Worm (Caenorhabditis elegans) whole organism, L1 larva: ENCODE results near the gene Y71H2B.5.

Experiments
- C16A3.4 ChIP-seq: fragments of 150-350 bp; optimal IDR thresholded peaks from 2 replicates; lab custom pipeline; 2014; ENCODE audit warnings: missing biosample characterization, missing genetic modification characterization
- F16B12.6 ChIP-seq: fragments of 150-350 bp; optimal IDR thresholded peaks from 2 replicates; lab custom pipeline; 2014; ENCODE audit warnings: missing biosample characterization, missing genetic modification characterization
- aha-1 ChIP-seq: fragments of 150-350 bp; optimal IDR thresholded peaks from 2 replicates; lab custom pipeline; 2014; ENCODE audit warnings: missing biosample characterization, missing genetic modification characterization
- aly-2 ChIP-seq: fragments of 150-350 bp; optimal IDR thresholded peaks from 2 replicates; lab custom pipeline; 2014; ENCODE audit warnings: missing biosample characterization, missing genetic modification characterization
- blmp-1 ChIP-seq: fragments of 150-350 bp; optimal IDR thresholded peaks from 2 replicates; lab custom pipeline; 2014; ENCODE audit warnings: missing biosample characterization, missing genetic modification characterization
- ceh-8 ChIP-seq: fragments of 200-800 bp; sonication (Bioruptor generic); optimal IDR thresholded peaks from 2 replicates; lab custom pipeline; 2018; ENCODE audit warnings: mild to moderate bottlenecking, missing genetic modification characterization, moderate library complexity, missing compliant biosample characterization
- ceh-82 ChIP-seq, 3 experiments: fragments of 150-350 bp in 1 of 3; sonication (generic microtip) in 2 of 3; optimal IDR thresholded peaks; 2 replicates each; lab custom pipeline; 2014 to 2017; ENCODE audit warnings: missing biosample characterization in 3 of 3, missing genetic modification characterization in 3 of 3
- ceh-90 ChIP-seq: sonication (generic microtip); optimal IDR thresholded peaks from 2 replicates; lab custom pipeline; 2016; ENCODE audit warnings: missing genetic modification characterization, missing compliant biosample characterization
- dsc-1 ChIP-seq: sonication (generic microtip); optimal IDR thresholded peaks from 2 replicates; lab custom pipeline; 2016; ENCODE audit warnings: mild to moderate bottlenecking, missing genetic modification characterization, missing compliant biosample characterization
- efl-1 ChIP-seq, 4 experiments: fragments of 150-350 bp; optimal IDR thresholded peaks in 3 of 4; peaks in 1 of 4; 1 replicate in 1 of 4; 2 replicates in 3 of 4; lab custom pipeline; 2014; ENCODE audit warnings: missing biosample characterization in 2 of 4, missing genetic modification characterization in 2 of 4, missing genetic modification reagents in 2 of 4
- egl-13 ChIP-seq: sonication (generic microtip); optimal IDR thresholded peaks from 2 replicates; lab custom pipeline; 2016; ENCODE audit warnings: missing genotype, missing genetic modification reagents, missing genetic modification characterization, missing compliant biosample characterization
- egl-27 ChIP-seq, 2 experiments: fragments of 150-350 bp in 1 of 2; sonication (generic microtip); optimal IDR thresholded peaks; 3 replicates each; lab custom pipeline; 2017 to 2018; ENCODE audit warnings: missing biosample characterization in 2 of 2, missing genetic modification characterization in 2 of 2, missing genetic modification reagents in 2 of 2
- elt-3 ChIP-seq, 6 experiments: fragments of 150-350 bp in 1 of 6; sonication (generic microtip); optimal IDR thresholded peaks; 2 replicates each; lab custom pipeline; 2017 to 2018; ENCODE audit warnings: missing biosample characterization in 6 of 6, missing genetic modification characterization in 6 of 6, inconsistent platforms in 1 of 6
- fkh-10 ChIP-seq: sonication (generic microtip); optimal IDR thresholded peaks from 2 replicates; lab custom pipeline; 2017; ENCODE audit warnings: missing biosample characterization, missing genetic modification reagents, missing genetic modification characterization
- hlh-17 ChIP-seq: fragments of 200-800 bp; sonication (Bioruptor generic); optimal IDR thresholded peaks from 2 replicates; lab custom pipeline; 2018; ENCODE audit warnings: missing genetic modification characterization, mild to moderate bottlenecking, missing compliant biosample characterization, moderate library complexity, borderline replicate concordance
- hlh-4 ChIP-seq: sonication (generic microtip); optimal IDR thresholded peaks from 2 replicates; lab custom pipeline; 2016; ENCODE audit warnings: mild to moderate bottlenecking, missing genetic modification characterization, missing compliant biosample characterization
- irx-1 ChIP-seq: sonication (generic microtip); optimal IDR thresholded peaks from 2 replicates; lab custom pipeline; 2016; ENCODE audit warnings: missing genetic modification characterization, missing compliant biosample characterization
- isw-1 ChIP-seq: fragments of 200-800 bp; sonication (Bioruptor generic); IDR thresholded peaks from 2 replicates; pipeline ENCODE4 v1.3.6; 2022; ENCODE audit warnings: missing genetic modification characterization, missing compliant biosample characterization
- jun-1 ChIP-seq: fragments of 150-350 bp; optimal IDR thresholded peaks from 2 replicates; lab custom pipeline; 2014; ENCODE audit warnings: missing biosample characterization, missing genetic modification reagents, missing genetic modification characterization
- lin-15B ChIP-seq: fragments of 150-350 bp; sonication (generic microtip); optimal IDR thresholded peaks from 3 replicates; lab custom pipeline; 2014; ENCODE audit warnings: missing biosample characterization, missing genetic modification characterization
- lin-35 ChIP-seq, 2 experiments: fragments of 150-350 bp; optimal IDR thresholded peaks; 2 replicates each; lab custom pipeline; 2014; ENCODE audit warnings: missing biosample characterization in 2 of 2, missing genetic modification characterization in 2 of 2, missing genetic modification reagents in 2 of 2
- lin-39 ChIP-seq: fragments of 150-350 bp; optimal IDR thresholded peaks from 2 replicates; lab custom pipeline; 2014; ENCODE audit warnings: missing biosample characterization, missing genetic modification reagents, missing genetic modification characterization
- lsy-2 ChIP-seq, 2 experiments: fragments of 150-350 bp; optimal IDR thresholded peaks; 2 replicates each; lab custom pipeline; 2014; ENCODE audit warnings: missing biosample characterization in 2 of 2, missing genetic modification characterization in 2 of 2
- mdl-1 ChIP-seq, 2 experiments: fragments of 150-350 bp; optimal IDR thresholded peaks; 2 replicates each; lab custom pipeline; 2014 to 2017; ENCODE audit warnings: missing biosample characterization in 2 of 2, missing genetic modification characterization in 2 of 2, inconsistent platforms in 1 of 2
- nhr-11 ChIP-seq: fragments of 150-350 bp; optimal IDR thresholded peaks from 2 replicates; lab custom pipeline; 2014; ENCODE audit warnings: missing biosample characterization, missing genetic modification characterization
- nhr-20 ChIP-seq: sonication (generic microtip); optimal IDR thresholded peaks from 2 replicates; lab custom pipeline; 2016; ENCODE audit warnings: mild to moderate bottlenecking, missing genetic modification characterization, missing compliant biosample characterization
- nhr-237 ChIP-seq: fragments of 150-350 bp; optimal IDR thresholded peaks from 2 replicates; lab custom pipeline; 2014; ENCODE audit warnings: missing biosample characterization, missing genetic modification characterization
- nhr-28 ChIP-seq: fragments of 150-350 bp; optimal IDR thresholded peaks from 2 replicates; lab custom pipeline; 2014; ENCODE audit warnings: missing biosample characterization, missing genetic modification characterization
- nhr-71 ChIP-seq: sonication (generic microtip); optimal IDR thresholded peaks from 2 replicates; lab custom pipeline; 2016; ENCODE audit warnings: mild to moderate bottlenecking, missing genetic modification characterization, moderate library complexity, missing compliant biosample characterization
- nhr-76 ChIP-seq: sonication (generic microtip); optimal IDR thresholded peaks from 2 replicates; lab custom pipeline; 2017; ENCODE audit warnings: missing biosample characterization, missing genetic modification characterization
- nhr-77 ChIP-seq: fragments of 150-350 bp; optimal IDR thresholded peaks from 2 replicates; lab custom pipeline; 2014; ENCODE audit warnings: missing biosample characterization, missing genetic modification characterization
- nhr-84 ChIP-seq: sonication (generic microtip); optimal IDR thresholded peaks from 2 replicates; lab custom pipeline; 2017; ENCODE audit warnings: missing biosample characterization, missing genetic modification characterization
- nhr-85 ChIP-seq: sonication (generic microtip); peaks from one replicate; lab custom pipeline; 2016; ENCODE audit warnings: missing genetic modification characterization, inconsistent platforms, missing compliant biosample characterization
- pag-3 ChIP-seq: sonication (generic microtip); optimal IDR thresholded peaks from 2 replicates; lab custom pipeline; 2017; ENCODE audit warnings: missing genetic modification characterization, mild to moderate bottlenecking, missing compliant biosample characterization, antibody characterized with exemption, borderline replicate concordance; ENCODE audit not compliant: insufficient read depth
- rnt-1 ChIP-seq: sonication (generic microtip); optimal IDR thresholded peaks from 2 replicates; lab custom pipeline; 2016; ENCODE audit warnings: mild to moderate bottlenecking, missing genetic modification characterization, moderate library complexity, missing compliant biosample characterization
- snpc-4 ChIP-seq: fragments of 150-350 bp; optimal IDR thresholded peaks from 2 replicates; lab custom pipeline; 2014; ENCODE audit warnings: missing biosample characterization, missing genetic modification characterization
- sox-4 ChIP-seq: sonication (generic microtip); optimal IDR thresholded peaks from 2 replicates; lab custom pipeline; 2016; ENCODE audit warnings: missing genetic modification characterization, missing compliant biosample characterization
- swsn-7 ChIP-seq: sonication (generic microtip); optimal IDR thresholded peaks from 2 replicates; lab custom pipeline; 2016; ENCODE audit warnings: missing genetic modification characterization, missing compliant biosample characterization
- tbx-2 ChIP-seq: sonication (generic microtip); optimal IDR thresholded peaks from 2 replicates; lab custom pipeline; 2016; ENCODE audit warnings: missing genetic modification characterization, missing compliant biosample characterization
- tlp-1 ChIP-seq: fragments of 150-350 bp; optimal IDR thresholded peaks from 2 replicates; lab custom pipeline; 2014; ENCODE audit warnings: missing biosample characterization, missing genetic modification characterization
- unc-130 ChIP-seq: fragments of 150-350 bp; optimal IDR thresholded peaks from 2 replicates; lab custom pipeline; 2017; ENCODE audit warnings: missing biosample characterization, missing genetic modification characterization, inconsistent platforms
- unc-86 ChIP-seq: sonication (generic microtip); optimal IDR thresholded peaks from 2 replicates; lab custom pipeline; 2016; ENCODE audit warnings: missing genetic modification characterization, missing compliant biosample characterization
- vab-15 ChIP-seq: sonication (generic microtip); optimal IDR thresholded peaks from 2 replicates; lab custom pipeline; 2017; ENCODE audit warnings: missing genotype, mild to moderate bottlenecking, missing genetic modification characterization, missing compliant biosample characterization
- xbp-1 ChIP-seq: sonication (generic microtip); optimal IDR thresholded peaks from 2 replicates; lab custom pipeline; 2016; ENCODE audit warnings: missing genetic modification characterization, missing compliant biosample characterization
- ztf-4 ChIP-seq: fragments of 150-350 bp; optimal IDR thresholded peaks from 2 replicates; lab custom pipeline; 2014; ENCODE audit warnings: missing biosample characterization, missing genetic modification characterization

Gene Y71H2B.5

DNA sequence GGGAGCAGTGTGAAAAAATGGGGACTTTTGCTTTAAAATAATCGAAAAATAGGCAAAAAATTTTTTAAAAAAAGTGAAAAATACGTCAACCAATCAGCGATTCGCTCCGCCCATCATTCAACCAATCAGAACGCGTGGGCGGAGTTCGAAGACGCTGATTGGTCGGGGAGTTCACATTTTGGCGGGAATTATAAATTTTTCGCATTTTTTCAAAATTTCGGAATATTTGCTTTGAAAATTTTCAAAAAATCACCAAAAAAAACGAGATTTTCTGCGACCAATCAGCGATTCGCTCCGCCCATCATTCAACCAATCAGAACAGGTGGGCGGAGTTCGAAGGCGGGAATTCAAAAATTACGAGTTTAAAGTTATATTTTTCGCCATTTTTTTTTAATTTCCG is 35.4 kb upstream of the Y71H2B.5 start:
- no peak for TF ChIP-seq nhr-28 (tag; lab: Kevin White, UChicago)
- TF ChIP-seq efl-1 (optimal IDR thresholded peaks at IDR 0.05; lab: Kevin White, UChicago) = no peak
- TF ChIP-seq efl-1 (GFP tag; optimal IDR thresholded peaks at IDR 0.05 in 1 of 2; lab: Kevin White, UChicago) = peak; percentile 8 to 24
- no peak for TF ChIP-seq hlh-17
- TF ChIP-seq tlp-1 (tag; lab: Kevin White, UChicago) = no peak
- TF ChIP-seq lin-39 (tag; lab: Kevin White, UChicago) = no peak
- TF ChIP-seq ceh-90 (tag; lab: Kevin White, UChicago) = no peak
- TF ChIP-seq aha-1 = no peak
- no peak for TF ChIP-seq swsn-7

- TF ChIP-seq efl-1 (optimal IDR thresholded peaks at IDR 0.05; lab: Kevin White, UChicago) (peak in 1 of 2 experiments; percentile 13), efl-1 (GFP tag; optimal IDR thresholded peaks at IDR 0.05 in 1 of 2; lab: Kevin White, UChicago) (peak in 1 of 2 experiments; percentile 10), egl-27 (tag; optimal IDR thresholded peaks at IDR 0.05; lab: Kevin White, UChicago) (no peak), nhr-11 (tag; lab: Kevin White, UChicago) (no peak)
Observed at ce11 chrIII:2575635-2576164, 32.1 kb upstream of the Y71H2B.5 start, which contains the start of gene Y54F10AR.1. Y54F10AR.1 (minus strand) TSS chrIII:2575685.

ce11 chrIII:2576360-2577259 is 31.2 kb upstream of the Y71H2B.5 start:
- TF ChIP-seq pag-3 (tag; lab: Kevin White, UChicago) (no peak), aly-2 (tag; lab: Kevin White, UChicago) (no peak), unc-86 (peak; percentile 3), elt-3 (tag; optimal IDR thresholded peaks at IDR 0.05; lab: Kevin White, UChicago) (no peak), nhr-84 (tag; lab: Kevin White, UChicago) (no peak), egl-13 (tag; lab: Kevin White, UChicago) (no peak), lin-35 (GFP tag; optimal IDR thresholded peaks at IDR 0.05; lab: Kevin White, UChicago) (peak; percentile 25 to 74), fkh-10 (GFP tag; lab: Kevin White, UChicago) (peak; percentile 12), snpc-4 (tag; lab: Kevin White, UChicago) (peak; percentile 10), nhr-77 (tag; lab: Kevin White, UChicago) (peak; percentile 39), ceh-82 (tag; optimal IDR thresholded peaks at IDR 0.05; lab: Kevin White, UChicago) (peak in 2 of 3 experiments; percentile 19 to 64), nhr-76 (tag; lab: Kevin White, UChicago) (no peak), nhr-85 (peak; percentile 58), isw-1 (GFP tag; lab: Robert Waterston, UW) (no peak), rnt-1 (tag; lab: Kevin White, UChicago) (no peak), nhr-28 (tag; lab: Kevin White, UChicago) (no peak), C16A3.4 (peak; percentile 59), efl-1 (optimal IDR thresholded peaks at IDR 0.05; lab: Kevin White, UChicago) (peak; percentile 60 to 68), efl-1 (GFP tag; optimal IDR thresholded peaks at IDR 0.05 in 1 of 2; lab: Kevin White, UChicago) (peak; percentile 32 to 95), blmp-1 (peak; percentile 54), mdl-1 (tag; optimal IDR thresholded peaks at IDR 0.05; lab: Kevin White, UChicago) (peak in 1 of 2 experiments; percentile 44), egl-27 (tag; optimal IDR thresholded peaks at IDR 0.05; lab: Kevin White, UChicago) (no peak), tbx-2 (tag; lab: Kevin White, UChicago) (peak; percentile 38), irx-1 (tag; lab: Kevin White, UChicago) (no peak), jun-1 (tag; lab: Kevin White, UChicago) (no peak), hlh-4 (tag; lab: Kevin White, UChicago) (no peak), F16B12.6 (no peak), dsc-1 (tag; lab: Kevin White, UChicago) (peak; percentile 35), xbp-1 (tag; lab: Kevin White, UChicago) (peak; percentile 26), unc-130 (peak; percentile 1), ceh-8 (GFP tag; lab: Kevin White, UChicago) (no peak), sox-4 (tag; lab: Kevin White, UChicago) (no peak), nhr-20 (tag; lab: Kevin White, UChicago) (peak; percentile 18), swsn-7 (peak; percentile 32), vab-15 (no peak), hlh-17 (no peak), lin-15B (tag; lab: Kevin White, UChicago) (peak; percentile 28), nhr-71 (tag; lab: Kevin White, UChicago) (peak; percentile 67), lsy-2 (tag; optimal IDR thresholded peaks at IDR 0.05; lab: Kevin White, UChicago) (peak; percentile 37 to 84), ztf-4 (no peak), nhr-237 (peak; percentile 24)
